Worm (Caenorhabditis elegans): ENCODE data around the gene K03B8.4.

DNA sequence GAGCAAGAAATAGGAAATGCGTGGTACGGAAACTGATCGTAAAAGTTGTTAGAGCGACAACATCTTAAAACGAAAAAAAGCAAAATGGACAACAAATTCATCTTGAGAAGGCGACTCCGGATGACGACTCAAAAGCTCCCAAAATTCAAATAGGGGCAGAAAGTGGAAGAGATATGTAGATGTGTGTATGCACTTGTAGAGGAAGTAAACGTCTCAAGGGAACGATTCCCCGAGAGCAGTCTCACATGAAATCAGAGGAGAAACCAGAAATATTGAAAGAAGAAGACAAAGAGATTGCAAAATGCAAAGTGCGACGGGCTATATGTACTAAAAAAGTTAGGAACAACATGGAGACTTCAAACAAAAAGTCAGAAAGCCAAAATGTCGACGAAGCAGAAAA is 48.6 kb upstream of the K03B8.4 start, which contains the start of gene F57B7.2:
- TF ChIP-seq mep-1 (tag; optimal IDR thresholded peaks at IDR 0.05): no peak
- TF ChIP-seq snpc-4 (tag; optimal IDR thresholded peaks at IDR 0.05): no peak
- no peak for TF ChIP-seq unc-130 (GFP tag; optimal IDR thresholded peaks at IDR 0.05)
